Fruit fly (Drosophila melanogaster) whole organism, pupa: Measurements from ENCODE around the gene CG11398.
A peak's percentile ranks its signal among the peaks of the same experiment; 100 is the strongest.

Experiments used
- CG12605 ChIP-seq: fragments of 200-800 bp; sonication (Bioruptor generic); IDR thresholded peaks from 2 replicates; pipeline ENCODE4 v1.3.6; 2022; ENCODE audit warnings: missing biosample characterization, missing genetic modification characterization
- CG13204 ChIP-seq: fragments of 200-800 bp; sonication (Bioruptor generic); optimal IDR thresholded peaks from 2 replicates; lab custom pipeline; 2018; ENCODE audit warnings: missing biosample characterization, mild to moderate bottlenecking, missing genetic modification characterization, moderate library complexity
- CG14655 ChIP-seq: fragments of 200-800 bp; sonication (Bioruptor generic); optimal IDR thresholded peaks from 3 replicates; lab custom pipeline; 2017; ENCODE audit warnings: mild to moderate bottlenecking, missing biosample characterization, missing genetic modification reagents, missing genetic modification characterization
- CG15710 ChIP-seq: fragments of 200-800 bp; sonication (Bioruptor generic); optimal IDR thresholded peaks from 2 replicates; lab custom pipeline; 2018; ENCODE audit warnings: missing biosample characterization, mild to moderate bottlenecking, missing genetic modification characterization, moderate library complexity
- CG17806 ChIP-seq: fragments of 200-800 bp; sonication (Bioruptor generic); optimal IDR thresholded peaks from 2 replicates; lab custom pipeline; 2018; ENCODE audit warnings: missing biosample characterization, mild to moderate bottlenecking, missing genetic modification characterization, moderate library complexity
- CG32121 ChIP-seq: fragments of 200-800 bp; sonication (Bioruptor generic); IDR thresholded peaks from 2 replicates; pipeline ENCODE4 v1.3.6; 2022; ENCODE audit warnings: missing biosample characterization, missing genetic modification characterization
- CG34367 ChIP-seq: fragments of 200-800 bp; sonication (Bioruptor generic); optimal IDR thresholded peaks from 2 replicates; lab custom pipeline; 2018; ENCODE audit warnings: missing biosample characterization, mild to moderate bottlenecking, missing genetic modification characterization
- CG4496 ChIP-seq: fragments of 200-800 bp; sonication (Bioruptor generic); IDR thresholded peaks from 3 replicates; pipeline ENCODE4 v1.3.6; 2022; ENCODE audit warnings: missing biosample characterization, missing genetic modification characterization
- CG8159 ChIP-seq: fragments of 200-800 bp; sonication (Bioruptor generic); optimal IDR thresholded peaks from 3 replicates; lab custom pipeline; 2018; ENCODE audit warnings: missing biosample characterization, mild to moderate bottlenecking, missing genetic modification characterization, moderate library complexity
- CG8301 ChIP-seq: fragments of 200-800 bp; sonication (Bioruptor generic); optimal IDR thresholded peaks from 2 replicates; lab custom pipeline; 2018; ENCODE audit warnings: missing biosample characterization, mild to moderate bottlenecking, missing genetic modification characterization
- CG9948 ChIP-seq: fragments of 200-800 bp; sonication (Bioruptor generic); optimal IDR thresholded peaks from 2 replicates; lab custom pipeline; 2018; ENCODE audit warnings: missing biosample characterization, mild to moderate bottlenecking, missing genetic modification characterization, moderate library complexity
- D1 ChIP-seq: fragments of 200-800 bp; sonication (Bioruptor generic); optimal IDR thresholded peaks from 2 replicates; lab custom pipeline; 2018; ENCODE audit warnings: missing biosample characterization, mild to moderate bottlenecking, missing genetic modification characterization, moderate library complexity
- EcR ChIP-seq: fragments of 200-800 bp; sonication (Bioruptor generic); optimal IDR thresholded peaks from 3 replicates; lab custom pipeline; 2019; ENCODE audit warnings: missing biosample characterization, missing genetic modification characterization, mild to moderate bottlenecking, moderate library complexity, missing genetic modification reagents
- Ets98B ChIP-seq: fragments of 200-800 bp; sonication (Bioruptor generic); IDR thresholded peaks from 2 replicates; pipeline ENCODE4 v1.3.6; 2022; ENCODE audit warnings: missing biosample characterization, missing genetic modification characterization
- Pif1A ChIP-seq: fragments of 200-800 bp; sonication (Bioruptor generic); optimal IDR thresholded peaks from 3 replicates; lab custom pipeline; 2016; ENCODE audit warnings: missing biosample characterization, missing genetic modification characterization
- Pif1B ChIP-seq: fragments of 200-800 bp; sonication (Bioruptor generic); optimal IDR thresholded peaks from 3 replicates; lab custom pipeline; 2016; ENCODE audit warnings: missing biosample characterization, missing genetic modification characterization
- Snoo ChIP-seq: fragments of 200-800 bp; sonication (Bioruptor generic); optimal IDR thresholded peaks from 3 replicates; lab custom pipeline; 2017; ENCODE audit warnings: missing biosample characterization, mild to moderate bottlenecking, missing genetic modification characterization, inconsistent platforms
- fd96Ca ChIP-seq: fragments of 200-800 bp; sonication (Bioruptor generic); IDR thresholded peaks from 3 replicates; pipeline ENCODE4 v1.3.6; 2022; ENCODE audit warnings: missing biosample characterization, missing genetic modification characterization
- gl ChIP-seq: fragments of 200-800 bp; sonication (Bioruptor generic); optimal IDR thresholded peaks from 2 replicates; lab custom pipeline; 2018; ENCODE audit warnings: missing biosample characterization, mild to moderate bottlenecking, missing genetic modification characterization
- rn ChIP-seq: fragments of 200-800 bp; sonication (Bioruptor generic); IDR thresholded peaks from 2 replicates; pipeline ENCODE4 v1.3.6; 2022; ENCODE audit warnings: missing biosample characterization, missing genetic modification characterization

CG11398 gene

dm6 chrX:1171018-1171417 is 43.9 kb downstream of the CG11398 start:
- TF ChIP-seq fd96Ca (GFP tag; lab: Robert Waterston, UW): no peak
- peak; percentile 61 for TF ChIP-seq Pif1A (GFP tag; lab: Kevin White, UChicago)
- TF ChIP-seq Snoo (tag; lab: Kevin White, UChicago): peak; percentile 54
- TF ChIP-seq CG12605: no peak
- TF ChIP-seq Ets98B (GFP tag; lab: Robert Waterston, UW): no peak
- TF ChIP-seq CG8301 (tag; lab: Kevin White, UChicago): peak; percentile 36
- peak; percentile 17 for TF ChIP-seq CG17806 (tag; lab: Kevin White, UChicago)
- peak; percentile 32 for TF ChIP-seq CG9948 (tag; lab: Kevin White, UChicago)
- no peak for TF ChIP-seq CG13204
- no peak for TF ChIP-seq rn
- TF ChIP-seq CG8159 (tag; lab: Kevin White, UChicago): peak; percentile 69
- TF ChIP-seq EcR: no peak
- no peak for TF ChIP-seq gl (tag; lab: Kevin White, UChicago)
- TF ChIP-seq Pif1B: peak; percentile 13
- peak; percentile 57 for TF ChIP-seq CG14655 (GFP tag; lab: Kevin White, UChicago)
- peak; percentile 33 for TF ChIP-seq CG15710 (tag; lab: Kevin White, UChicago)
- TF ChIP-seq CG4496 (GFP tag; lab: Robert Waterston, UW): no peak
- no peak for TF ChIP-seq CG32121
- no peak for TF ChIP-seq D1 (tag; lab: Kevin White, UChicago)

dm6 chrX:1170117-1170878 is 44.7 kb downstream of the CG11398 start, which contains the start of gene CG11378:
Gene CG11378 (plus strand): TSS chrX:1170828.
- TF ChIP-seq CG17806 (tag; lab: Kevin White, UChicago): no peak
- TF ChIP-seq CG34367 (tag; lab: Kevin White, UChicago): no peak
- TF ChIP-seq Snoo (tag; lab: Kevin White, UChicago): no peak
- no peak for TF ChIP-seq CG12605
- TF ChIP-seq CG9948 (tag; lab: Kevin White, UChicago): no peak
- no peak for TF ChIP-seq Ets98B (GFP tag; lab: Robert Waterston, UW)
- TF ChIP-seq D1 (tag; lab: Kevin White, UChicago): no peak
- TF ChIP-seq CG8301 (tag; lab: Kevin White, UChicago): no peak
- no peak for TF ChIP-seq CG8159 (tag; lab: Kevin White, UChicago)
